Fruit fly (Drosophila melanogaster) whole organism, embryonic: Measurements from ENCODE around the gene CG5262.

Source experiments
- ATbp ChIP-seq: fragments of 200-800 bp; sonication (Bioruptor generic); optimal IDR thresholded peaks from 2 replicates; lab custom pipeline; 2017; ENCODE audit warnings: missing biosample characterization, mild to moderate bottlenecking, missing genetic modification characterization, missing genetic modification reagents
- Asciz ChIP-seq: fragments of 200-800 bp; sonication (Bioruptor generic); optimal IDR thresholded peaks from 2 replicates; lab custom pipeline; 2017; ENCODE audit warnings: missing biosample characterization, mild to moderate bottlenecking, missing genetic modification characterization, missing genetic modification reagents
- Atf3 ChIP-seq: fragments of 200-800 bp; sonication (Bioruptor generic); optimal IDR thresholded peaks from 3 replicates; lab custom pipeline; 2016; ENCODE audit warnings: missing biosample characterization, missing genetic modification characterization
- Atf6 ChIP-seq: fragments of 200-800 bp; sonication (Bioruptor generic); IDR thresholded peaks from 2 replicates; pipeline ENCODE4 v1.3.6; 2022; ENCODE audit warnings: missing biosample characterization, missing genetic modification characterization
- CG1024 ChIP-seq: fragments of 200-800 bp; sonication (Bioruptor generic); IDR thresholded peaks from 2 replicates; pipeline ENCODE4 v1.3.6; 2022; ENCODE audit warnings: missing biosample characterization, missing genetic modification characterization
- CG10274 ChIP-seq: fragments of 200-800 bp; sonication (Bioruptor generic); optimal IDR thresholded peaks from 3 replicates; lab custom pipeline; 2017; ENCODE audit warnings: missing biosample characterization, mild to moderate bottlenecking, missing genetic modification characterization
- CG10321 ChIP-seq: fragments of 200-800 bp; sonication (Bioruptor generic); IDR thresholded peaks from 2 replicates; pipeline ENCODE4 v1.3.6; 2022; ENCODE audit warnings: missing biosample characterization, missing genetic modification characterization
- CG10462 ChIP-seq: fragments of 200-800 bp; sonication (Bioruptor generic); optimal IDR thresholded peaks from 2 replicates; lab custom pipeline; 2016; ENCODE audit warnings: missing biosample characterization, missing genetic modification characterization
- CG10543 ChIP-seq: fragments of 200-800 bp; sonication (Bioruptor generic); optimal IDR thresholded peaks from 3 replicates; lab custom pipeline; 2017; ENCODE audit warnings: missing biosample characterization, mild to moderate bottlenecking, missing genetic modification characterization, moderate library complexity
- CG11695 ChIP-seq: fragments of 200-800 bp; sonication (Bioruptor generic); IDR thresholded peaks from 3 replicates; pipeline ENCODE4 v1.3.6; 2022; ENCODE audit warnings: missing biosample characterization, missing genetic modification characterization
- CG12659 ChIP-seq: fragments of 200-800 bp; sonication (Bioruptor generic); optimal IDR thresholded peaks from 3 replicates; lab custom pipeline; 2017; ENCODE audit warnings: mild to moderate bottlenecking, missing biosample characterization, missing genetic modification reagents, missing genetic modification characterization
- CG12769 ChIP-seq: fragments of 200-800 bp; sonication (Bioruptor generic); optimal IDR thresholded peaks from 2 replicates; lab custom pipeline; 2019; ENCODE audit warnings: missing biosample characterization, mild to moderate bottlenecking, missing genetic modification characterization, moderate library complexity
- CG14860 ChIP-seq: fragments of 200-800 bp; sonication (Bioruptor generic); IDR thresholded peaks from 3 replicates; pipeline ENCODE4 v1.3.6; 2022; ENCODE audit warnings: missing biosample characterization, missing genetic modification characterization; ENCODE audit not compliant: partially characterized antibody
- CG14965 ChIP-seq: fragments of 200-800 bp; sonication (Bioruptor generic); optimal IDR thresholded peaks from 2 replicates; lab custom pipeline; 2016; ENCODE audit warnings: missing biosample characterization, missing genetic modification characterization, borderline replicate concordance
- CG15073 ChIP-seq: fragments of 200-800 bp; sonication (Bioruptor generic); optimal IDR thresholded peaks from 2 replicates; lab custom pipeline; 2016; ENCODE audit warnings: missing biosample characterization, missing genetic modification characterization
- CG17359 ChIP-seq: fragments of 200-800 bp; sonication (Bioruptor generic); optimal IDR thresholded peaks from 3 replicates; lab custom pipeline; 2018; ENCODE audit warnings: missing biosample characterization, mild to moderate bottlenecking, missing genetic modification characterization, moderate library complexity
- CG30020 ChIP-seq: fragments of 200-800 bp; optimal IDR thresholded peaks from 2 replicates; lab custom pipeline; 2019; ENCODE audit warnings: missing biosample characterization, mild to moderate bottlenecking, missing genetic modification characterization, moderate library complexity
- CG34422 ChIP-seq: fragments of 200-800 bp; sonication (Bioruptor generic); IDR thresholded peaks from 3 replicates; pipeline ENCODE4 v1.3.6; 2022; ENCODE audit warnings: missing biosample characterization, missing genetic modification characterization
- CG3847 ChIP-seq: fragments of 200-800 bp; sonication (Bioruptor generic); IDR thresholded peaks from 2 replicates; pipeline ENCODE4 v1.3.6; 2022; ENCODE audit warnings: missing biosample characterization, missing genetic modification characterization
- CG4617 ChIP-seq: fragments of 200-800 bp; sonication (Bioruptor generic); optimal IDR thresholded peaks from 3 replicates; lab custom pipeline; 2016; ENCODE audit warnings: missing biosample characterization, missing genetic modification characterization, borderline replicate concordance
- CG4730 ChIP-seq: fragments of 200-800 bp; sonication (Bioruptor generic); IDR thresholded peaks from 2 replicates; pipeline ENCODE4 v1.3.6; 2022; ENCODE audit warnings: missing biosample characterization, missing genetic modification characterization
- CG4854 ChIP-seq: fragments of 200-800 bp; sonication (Bioruptor generic); optimal IDR thresholded peaks from 2 replicates; lab custom pipeline; 2016; ENCODE audit warnings: missing biosample characterization, missing genetic modification characterization, inconsistent platforms
- CG7556 ChIP-seq: fragments of 200-800 bp; sonication (Bioruptor generic); optimal IDR thresholded peaks from 2 replicates; lab custom pipeline; 2017; ENCODE audit warnings: missing biosample characterization, mild to moderate bottlenecking, missing genetic modification characterization
- CG8290 ChIP-seq, 3 experiments: fragments of 200-800 bp; sonication (Bioruptor generic); optimal IDR thresholded peaks; 2 replicates each; lab custom pipeline; 2016 to 2019; ENCODE audit warnings: missing biosample characterization in 3 of 3, missing genetic modification characterization in 3 of 3, mild to moderate bottlenecking in 2 of 3, moderate library complexity in 1 of 3
- CG8478 ChIP-seq: fragments of >200 bp; optimal IDR thresholded peaks from 2 replicates; lab custom pipeline; 2018
- Dref ChIP-seq: fragments of 200-800 bp; sonication (Bioruptor generic); IDR thresholded peaks from 2 replicates; pipeline ENCODE4 v1.3.6; 2022; ENCODE audit warnings: missing biosample characterization, missing genetic modification characterization
- H15 ChIP-seq: fragments of 200-800 bp; sonication (Bioruptor generic); IDR thresholded peaks from 3 replicates; pipeline ENCODE4 v1.3.6; 2022; ENCODE audit warnings: missing biosample characterization, missing genetic modification characterization
- Hey ChIP-seq: fragments of 200-800 bp; sonication (Bioruptor generic); optimal IDR thresholded peaks from 3 replicates; lab custom pipeline; 2018; ENCODE audit warnings: missing biosample characterization, mild to moderate bottlenecking, missing genetic modification characterization
- Hmr ChIP-seq: fragments of 200-800 bp; sonication (Bioruptor generic); optimal IDR thresholded peaks from 3 replicates; lab custom pipeline; 2017; ENCODE audit warnings: mild to moderate bottlenecking, missing biosample characterization, missing genetic modification reagents, missing genetic modification characterization
- Lim3 ChIP-seq: fragments of 200-800 bp; sonication (Bioruptor generic); IDR thresholded peaks from 2 replicates; pipeline ENCODE4 v1.3.6; 2022; ENCODE audit warnings: missing biosample characterization, missing genetic modification characterization
- Myb ChIP-seq: fragments of 200-800 bp; sonication (Bioruptor generic); optimal IDR thresholded peaks from 2 replicates; lab custom pipeline; 2016; ENCODE audit warnings: missing biosample characterization, missing genetic modification characterization
- NC2α ChIP-seq: fragments of 200-800 bp; sonication (Bioruptor generic); optimal IDR thresholded peaks from 2 replicates; lab custom pipeline; 2016; ENCODE audit warnings: missing biosample characterization, missing genetic modification characterization
- Poxn ChIP-seq: fragments of 200-800 bp; sonication (Bioruptor generic); IDR thresholded peaks from 2 replicates; pipeline ENCODE4 v1.3.6; 2022; ENCODE audit warnings: missing biosample characterization, missing genetic modification characterization
- Ptx1 ChIP-seq: fragments of 200-800 bp; sonication (Bioruptor generic); IDR thresholded peaks from 2 replicates; pipeline ENCODE4 v1.3.6; 2022; ENCODE audit warnings: missing biosample characterization, missing genetic modification characterization
- Ravus ChIP-seq: fragments of 200-800 bp; sonication (Bioruptor generic); IDR thresholded peaks from 2 replicates; pipeline ENCODE4 v1.3.6; 2022; ENCODE audit warnings: missing biosample characterization, missing genetic modification characterization
- TFAM ChIP-seq: fragments of 200-800 bp; sonication (Bioruptor generic); optimal IDR thresholded peaks from 2 replicates; lab custom pipeline; 2017; ENCODE audit warnings: missing biosample characterization, missing genetic modification characterization, inconsistent platforms
- al ChIP-seq: fragments of 200-800 bp; sonication (Bioruptor generic); IDR thresholded peaks from 2 replicates; pipeline ENCODE4 v1.3.6; 2022; ENCODE audit warnings: missing biosample characterization, missing genetic modification characterization
- bab2 ChIP-seq: fragments of 200-800 bp; sonication (Bioruptor generic); optimal IDR thresholded peaks from 2 replicates; lab custom pipeline; 2016; ENCODE audit warnings: missing biosample characterization, missing genetic modification characterization
- cad ChIP-seq: fragments of >200 bp; optimal IDR thresholded peaks from 2 replicates; lab custom pipeline; 2017; ENCODE audit warnings: missing biosample characterization, missing genetic modification characterization
- cato ChIP-seq: fragments of 200-800 bp; sonication (Bioruptor generic); optimal IDR thresholded peaks from 2 replicates; lab custom pipeline; 2016; ENCODE audit warnings: missing biosample characterization, missing genetic modification characterization, borderline replicate concordance
- chn ChIP-seq: fragments of 200-800 bp; sonication (Bioruptor generic); optimal IDR thresholded peaks from 2 replicates; lab custom pipeline; 2016; ENCODE audit warnings: missing biosample characterization, missing genetic modification characterization
- da ChIP-seq: fragments of 200-800 bp; sonication (Bioruptor generic); optimal IDR thresholded peaks from 2 replicates; lab custom pipeline; 2016; ENCODE audit warnings: missing biosample characterization, missing genetic modification characterization
- dysf ChIP-seq: fragments of 200-800 bp; sonication (Bioruptor generic); IDR thresholded peaks from 3 replicates; pipeline ENCODE4 v1.3.6; 2022; ENCODE audit warnings: missing biosample characterization, missing genetic modification characterization
- fd96Cb ChIP-seq: fragments of 200-800 bp; sonication (Bioruptor generic); optimal IDR thresholded peaks from 2 replicates; lab custom pipeline; 2018; ENCODE audit warnings: missing biosample characterization, mild to moderate bottlenecking, missing genetic modification characterization, moderate library complexity
- gt ChIP-seq: fragments of 200-800 bp; sonication (Bioruptor generic); IDR thresholded peaks from 2 replicates; pipeline ENCODE4 v1.3.6; 2022; ENCODE audit warnings: missing biosample characterization, missing genetic modification characterization
- jing ChIP-seq: fragments of 200-800 bp; sonication (Bioruptor generic); optimal IDR thresholded peaks from 2 replicates; lab custom pipeline; 2018; ENCODE audit warnings: missing biosample characterization, mild to moderate bottlenecking, missing genetic modification characterization
- run ChIP-seq: fragments of 200-800 bp; sonication (Bioruptor generic); optimal IDR thresholded peaks from 3 replicates; lab custom pipeline; 2018; ENCODE audit warnings: missing biosample characterization, mild to moderate bottlenecking, missing genetic modification characterization
- sima ChIP-seq: fragments of 200-800 bp; sonication (Bioruptor generic); optimal IDR thresholded peaks from 2 replicates; lab custom pipeline; 2016; ENCODE audit warnings: missing biosample characterization, missing genetic modification characterization
- sob ChIP-seq: fragments of 200-800 bp; sonication (Bioruptor generic); IDR thresholded peaks from 2 replicates; pipeline ENCODE4 v1.3.6; 2022; ENCODE audit warnings: missing biosample characterization, missing genetic modification characterization
- unc-4 ChIP-seq: fragments of 200-800 bp; sonication (Bioruptor generic); IDR thresholded peaks from 2 replicates; pipeline ENCODE4 v1.3.6; 2022; ENCODE audit warnings: missing biosample characterization, missing genetic modification characterization; ENCODE audit not compliant: partially characterized antibody
- z ChIP-seq: fragments of 200-800 bp; sonication (Bioruptor generic); IDR thresholded peaks from 3 replicates; pipeline ENCODE4 v1.3.6; 2022; ENCODE audit warnings: missing biosample characterization, missing genetic modification characterization

Gene CG5262

dm6 chr3L:20384086-20384810 lies 46.0 kb downstream of the CG5262 start, which contains the start of the genes CG5498 and fbl (continued):
- TF ChIP-seq unc-4 (peak; percentile 62), CG4854 (GFP tag; lab: Kevin White, UChicago) (peak; percentile 16), Atf6 (GFP tag; lab: Robert Waterston, UW) (peak; percentile 52; the same call in 1 of the 2 replicates), CG7556 (GFP tag; lab: Kevin White, UChicago) (peak; percentile 71), Ptx1 (peak; percentile 40), CG11695 (peak; percentile 65; the same call in 2 of the 3 replicates), CG14965 (GFP tag; lab: Kevin White, UChicago) (no peak), cad (GFP tag; lab: Kevin White, UChicago) (no peak), CG12659 (GFP tag; lab: Kevin White, UChicago) (peak; percentile 76), sob (GFP tag; lab: Robert Waterston, UW) (0 out of 2 replicates have a peak, but pooled peaks have one; percentile 40), al (GFP tag; lab: Robert Waterston, UW) (peak; percentile 40; the same call in 1 of the 2 replicates), chn (GFP tag; lab: Kevin White, UChicago) (peak; percentile 46), H15 (GFP tag; lab: Robert Waterston, UW) (no peak), Dref (GFP tag; lab: Robert Waterston, UW) (peak; percentile 63), run (tag; lab: Kevin White, UChicago) (no peak), Hmr (peak; percentile 78), Ravus (GFP tag; lab: Robert Waterston, UW) (no peak), cato (GFP tag; lab: Kevin White, UChicago) (peak; percentile 47), dysf (GFP tag; lab: Robert Waterston, UW) (peak; percentile 40; the same call in 1 of the 3 replicates), CG10274 (GFP tag; lab: Kevin White, UChicago) (no peak), CG3847 (GFP tag; lab: Robert Waterston, UW) (peak; percentile 56), sima (no peak), da (GFP tag; lab: Kevin White, UChicago) (no peak), TFAM (no peak), CG10462 (GFP tag; lab: Kevin White, UChicago) (no peak), ATbp (GFP tag; lab: Kevin White, UChicago) (no peak), NC2α (no peak), CG10543 (GFP tag; lab: Kevin White, UChicago) (peak; percentile 74), fd96Cb (tag; lab: Kevin White, UChicago) (peak; percentile 39), Asciz (GFP tag; lab: Kevin White, UChicago) (peak; percentile 38), CG17359 (tag; lab: Kevin White, UChicago) (peak; percentile 56), CG4617 (GFP tag; lab: Kevin White, UChicago) (peak; percentile 8), Poxn (no peak), CG4730 (GFP tag; lab: Robert Waterston, UW) (no peak), CG10321 (0 out of 2 replicates have a peak, but pooled peaks have one; percentile 13), CG14860 (no peak), CG30020 (tag; lab: Kevin White, UChicago) (peak; percentile 64), gt (GFP tag; lab: Robert Waterston, UW) (no peak), CG1024 (GFP tag; lab: Robert Waterston, UW) (0 out of 2 replicates have a peak, but pooled peaks have one; percentile 9)

- TF ChIP-seq Hey (tag; lab: Kevin White, UChicago) (no peak), CG34422 (no peak), bab2 (GFP tag; lab: Kevin White, UChicago) (no peak), Myb (no peak), CG8478 (peak; percentile 55), Atf3 (GFP tag; lab: Kevin White, UChicago) (no peak), CG12769 (no peak), CG8290 (GFP tag; optimal IDR thresholded peaks at IDR 0.05; lab: Kevin White, UChicago) (no peak), CG8290 (tag; optimal IDR thresholded peaks at IDR 0.05; lab: Kevin White, UChicago) (no peak), z (GFP tag; lab: Robert Waterston, UW) (0 out of 3 replicates have a peak, but pooled peaks have one; percentile 26), jing (no peak), CG15073 (GFP tag; lab: Kevin White, UChicago) (no peak), Lim3 (GFP tag; lab: Robert Waterston, UW) (no peak)
Observed at dm6 chr3L:20379496-20379895, 50.8 kb downstream of the CG5262 start.
